Fruit fly (Drosophila melanogaster) whole organism, embryonic: ENCODE data around the gene CG1943.

Experiments
- B-H1 ChIP-seq: fragments of 200-800 bp; sonication (Bioruptor generic); IDR thresholded peaks from 3 replicates; pipeline ENCODE4 v1.3.6; 2022; ENCODE audit warnings: missing biosample characterization, missing genetic modification characterization
- BEAF-32 ChIP-seq: fragments of 200-800 bp; sonication (Bioruptor generic); optimal IDR thresholded peaks from 3 replicates; lab custom pipeline; 2017; ENCODE audit warnings: missing biosample characterization, missing genetic modification characterization, mild to moderate bottlenecking, moderate library complexity, missing genetic modification reagents
- C15 ChIP-seq: fragments of 200-800 bp; sonication (Bioruptor generic); IDR thresholded peaks from 3 replicates; pipeline ENCODE4 v1.3.6; 2022; ENCODE audit warnings: missing biosample characterization, missing genetic modification characterization
- CG10147 ChIP-seq: fragments of 200-800 bp; sonication (Bioruptor generic); optimal IDR thresholded peaks from 2 replicates; lab custom pipeline; 2019; ENCODE audit warnings: missing biosample characterization, mild to moderate bottlenecking, missing genetic modification characterization, moderate library complexity
- CG10321 ChIP-seq: fragments of 200-800 bp; sonication (Bioruptor generic); IDR thresholded peaks from 2 replicates; pipeline ENCODE4 v1.3.6; 2022; ENCODE audit warnings: missing biosample characterization, missing genetic modification characterization
- CG10979 ChIP-seq: fragments of 200-800 bp; sonication (Bioruptor generic); optimal IDR thresholded peaks from 2 replicates; lab custom pipeline; 2018; ENCODE audit warnings: missing biosample characterization, mild to moderate bottlenecking, missing genetic modification characterization, moderate library complexity
- CG11247 ChIP-seq: fragments of 200-800 bp; sonication (Bioruptor generic); IDR thresholded peaks from 2 replicates; pipeline ENCODE4 v1.3.6; 2022; ENCODE audit warnings: missing biosample characterization, missing genetic modification characterization
- CG11723 ChIP-seq: fragments of 200-800 bp; sonication (Bioruptor generic); optimal IDR thresholded peaks from 2 replicates; lab custom pipeline; 2017; ENCODE audit warnings: missing biosample characterization, mild to moderate bottlenecking, missing genetic modification characterization
- CG12155 ChIP-seq: fragments of 200-800 bp; sonication (Bioruptor generic); optimal IDR thresholded peaks from 3 replicates; lab custom pipeline; 2016; ENCODE audit warnings: missing biosample characterization, missing genetic modification characterization
- CG13123 ChIP-seq: fragments of 200-800 bp; sonication (Bioruptor generic); optimal IDR thresholded peaks from 2 replicates; lab custom pipeline; 2016; ENCODE audit warnings: missing biosample characterization, missing genetic modification characterization
- CG14667 ChIP-seq: fragments of 200-800 bp; sonication (Bioruptor generic); IDR thresholded peaks from 2 replicates; pipeline ENCODE4 v1.3.6; 2022; ENCODE audit warnings: missing biosample characterization, missing genetic modification characterization
- CG15073 ChIP-seq: fragments of 200-800 bp; sonication (Bioruptor generic); optimal IDR thresholded peaks from 2 replicates; lab custom pipeline; 2016; ENCODE audit warnings: missing biosample characterization, missing genetic modification characterization
- CG15269 ChIP-seq: fragments of 200-800 bp; sonication (Bioruptor generic); optimal IDR thresholded peaks from 2 replicates; lab custom pipeline; 2018; ENCODE audit warnings: missing biosample characterization, mild to moderate bottlenecking, missing genetic modification characterization, moderate library complexity
- CG16779 ChIP-seq: fragments of 200-800 bp; sonication (Bioruptor generic); IDR thresholded peaks from 2 replicates; pipeline ENCODE4 v1.3.6; 2022; ENCODE audit warnings: missing biosample characterization, missing genetic modification characterization
- CG17328 ChIP-seq: fragments of 200-800 bp; sonication (Bioruptor generic); IDR thresholded peaks from 2 replicates; pipeline ENCODE4 v1.3.6; 2022; ENCODE audit warnings: missing biosample characterization, missing genetic modification characterization
- CG2199 ChIP-seq: fragments of 200-800 bp; sonication (Bioruptor generic); IDR thresholded peaks from 3 replicates; pipeline ENCODE4 v1.3.6; 2022; ENCODE audit warnings: missing biosample characterization, missing genetic modification characterization
- CG2712 ChIP-seq: fragments of 200-800 bp; optimal IDR thresholded peaks from 3 replicates; lab custom pipeline; 2019; ENCODE audit warnings: missing biosample characterization, mild to moderate bottlenecking, missing genetic modification characterization, moderate library complexity
- CG33213 ChIP-seq: fragments of 200-800 bp; sonication (Bioruptor generic); optimal IDR thresholded peaks from 3 replicates; lab custom pipeline; 2016; ENCODE audit warnings: missing biosample characterization, missing genetic modification characterization
- CG3847 ChIP-seq: fragments of 200-800 bp; sonication (Bioruptor generic); IDR thresholded peaks from 2 replicates; pipeline ENCODE4 v1.3.6; 2022; ENCODE audit warnings: missing biosample characterization, missing genetic modification characterization
- CG4424 ChIP-seq: fragments of 200-800 bp; sonication (Bioruptor generic); optimal IDR thresholded peaks from 3 replicates; lab custom pipeline; 2016; ENCODE audit warnings: missing biosample characterization, missing genetic modification characterization
- CG6175 ChIP-seq: fragments of 200-800 bp; sonication (Bioruptor generic); IDR thresholded peaks from 3 replicates; pipeline ENCODE4 v1.3.6; 2022; ENCODE audit warnings: missing biosample characterization, missing genetic modification characterization
- CG8478 ChIP-seq: fragments of >200 bp; optimal IDR thresholded peaks from 2 replicates; lab custom pipeline; 2018
- CG8765 ChIP-seq: fragments of 200-800 bp; sonication (Bioruptor generic); IDR thresholded peaks from 2 replicates; pipeline ENCODE4 v1.3.6; 2022; ENCODE audit warnings: missing biosample characterization, missing genetic modification characterization
- CG9215 ChIP-seq: fragments of 200-800 bp; sonication (Bioruptor generic); IDR thresholded peaks from 2 replicates; pipeline ENCODE4 v1.3.6; 2022; ENCODE audit warnings: missing biosample characterization, missing genetic modification characterization
- CG9437 ChIP-seq: fragments of 200-800 bp; sonication (Bioruptor generic); optimal IDR thresholded peaks from 2 replicates; lab custom pipeline; 2018; ENCODE audit warnings: missing biosample characterization, mild to moderate bottlenecking, missing genetic modification characterization
- Camta ChIP-seq: fragments of 200-800 bp; sonication (Bioruptor generic); optimal IDR thresholded peaks from 2 replicates; lab custom pipeline; 2016; ENCODE audit warnings: missing biosample characterization, missing genetic modification characterization
- Dip2 ChIP-seq: fragments of 200-800 bp; sonication (Bioruptor generic); IDR thresholded peaks from 2 replicates; pipeline ENCODE4 v1.3.6; 2022; ENCODE audit warnings: missing biosample characterization, missing genetic modification characterization
- Dip3 ChIP-seq: fragments of 200-800 bp; sonication (Bioruptor generic); optimal IDR thresholded peaks from 3 replicates; lab custom pipeline; 2016; ENCODE audit warnings: missing biosample characterization, missing genetic modification characterization
- Doc3 ChIP-seq: fragments of 200-800 bp; sonication (Bioruptor generic); IDR thresholded peaks from 3 replicates; pipeline ENCODE4 v1.3.6; 2022; ENCODE audit warnings: missing biosample characterization, missing genetic modification characterization; ENCODE audit not compliant: partially characterized antibody
- Gsc ChIP-seq: fragments of 200-800 bp; sonication (Bioruptor generic); IDR thresholded peaks from 2 replicates; pipeline ENCODE4 v1.3.6; 2022; ENCODE audit warnings: missing biosample characterization, missing genetic modification characterization
- Hand ChIP-seq: fragments of 200-800 bp; sonication (Bioruptor generic); optimal IDR thresholded peaks from 2 replicates; lab custom pipeline; 2017; ENCODE audit warnings: mild to moderate bottlenecking, missing biosample characterization, missing genetic modification reagents, missing genetic modification characterization
- Rx ChIP-seq: fragments of 200-800 bp; sonication (Bioruptor generic); IDR thresholded peaks from 2 replicates; pipeline ENCODE4 v1.3.6; 2022; ENCODE audit warnings: missing biosample characterization, missing genetic modification characterization
- Scr ChIP-seq: fragments of 200-800 bp; sonication (Bioruptor generic); IDR thresholded peaks from 2 replicates; pipeline ENCODE4 v1.3.6; 2022; ENCODE audit warnings: missing biosample characterization, missing genetic modification characterization; ENCODE audit not compliant: partially characterized antibody
- Stat92E ChIP-seq, 3 experiments: fragments of >200 bp in 2 of 3; fragments of 200-800 bp in 1 of 3; sonication (Bioruptor generic) in 1 of 3; optimal IDR thresholded peaks; 2 replicates each; lab custom pipeline; 2017 to 2019; ENCODE audit warnings: missing biosample characterization in 3 of 3, missing genetic modification characterization in 3 of 3, mild to moderate bottlenecking in 1 of 3, moderate library complexity in 1 of 3
- TFAM ChIP-seq: fragments of 200-800 bp; sonication (Bioruptor generic); optimal IDR thresholded peaks from 2 replicates; lab custom pipeline; 2017; ENCODE audit warnings: missing biosample characterization, missing genetic modification characterization, inconsistent platforms
- ap ChIP-seq: fragments of 200-800 bp; sonication (Bioruptor generic); IDR thresholded peaks from 2 replicates; pipeline ENCODE4 v1.3.6; 2022; ENCODE audit warnings: missing biosample characterization, missing genetic modification characterization
- caup ChIP-seq: fragments of 200-800 bp; sonication (Bioruptor generic); optimal IDR thresholded peaks from 3 replicates; lab custom pipeline; 2017; ENCODE audit warnings: missing biosample characterization, mild to moderate bottlenecking, missing genetic modification characterization, moderate library complexity; ENCODE audit not compliant: severe bottlenecking
- eve ChIP-seq, 2 experiments: fragments of >200 bp; optimal IDR thresholded peaks; 2 replicates each; lab custom pipeline; 2017; ENCODE audit warnings: missing biosample characterization in 2 of 2, missing genetic modification characterization in 2 of 2
- hkb ChIP-seq, 2 experiments: fragments of 200-800 bp in 1 of 2; fragments of >200 bp in 1 of 2; sonication (Bioruptor generic) in 1 of 2; IDR thresholded peaks in 1 of 2; optimal IDR thresholded peaks in 1 of 2; 2 replicates each; pipeline versions ENCODE4 v1.3.6 to Lab custom; 2017 to 2022; ENCODE audit warnings: missing biosample characterization in 1 of 2, missing genetic modification characterization in 1 of 2
- jing ChIP-seq: fragments of 200-800 bp; sonication (Bioruptor generic); optimal IDR thresholded peaks from 2 replicates; lab custom pipeline; 2018; ENCODE audit warnings: missing biosample characterization, mild to moderate bottlenecking, missing genetic modification characterization
- knrl ChIP-seq: fragments of 200-800 bp; sonication (Bioruptor generic); IDR thresholded peaks from 3 replicates; pipeline ENCODE4 v1.3.6; 2022; ENCODE audit warnings: missing biosample characterization, missing genetic modification characterization; ENCODE audit not compliant: partially characterized antibody
- luna ChIP-seq: fragments of 200-800 bp; sonication (Bioruptor generic); optimal IDR thresholded peaks from 2 replicates; lab custom pipeline; 2016; ENCODE audit warnings: missing biosample characterization, missing genetic modification characterization
- nom ChIP-seq: fragments of 200-800 bp; sonication (Bioruptor generic); optimal IDR thresholded peaks from 2 replicates; lab custom pipeline; 2017; ENCODE audit warnings: missing biosample characterization, missing genetic modification characterization, mild to moderate bottlenecking, moderate library complexity, missing genetic modification reagents
- run ChIP-seq: fragments of 200-800 bp; sonication (Bioruptor generic); optimal IDR thresholded peaks from 3 replicates; lab custom pipeline; 2018; ENCODE audit warnings: missing biosample characterization, mild to moderate bottlenecking, missing genetic modification characterization
- sens ChIP-seq: fragments of 200-800 bp; sonication (Bioruptor generic); peaks from one replicate; lab custom pipeline; 2016; ENCODE audit warnings: missing biosample characterization, missing genetic modification characterization
- slbo ChIP-seq: fragments of 200-800 bp; sonication (Bioruptor generic); IDR thresholded peaks from 2 replicates; pipeline ENCODE4 v1.3.6; 2022; ENCODE audit warnings: missing biosample characterization, missing genetic modification characterization
- sna ChIP-seq: fragments of 200-800 bp; sonication (Bioruptor generic); IDR thresholded peaks from 2 replicates; pipeline ENCODE4 v1.3.6; 2022; ENCODE audit warnings: missing biosample characterization, missing genetic modification characterization; ENCODE audit not compliant: partially characterized antibody
- tio ChIP-seq: fragments of 200-800 bp; sonication (Bioruptor generic); optimal IDR thresholded peaks from 2 replicates; lab custom pipeline; 2017; ENCODE audit warnings: missing biosample characterization, missing genetic modification characterization, inconsistent platforms
- ttk ChIP-seq: fragments of 200-800 bp; sonication (Bioruptor generic); IDR thresholded peaks from 2 replicates; pipeline ENCODE4 v2.1.2; 2022; ENCODE audit warnings: missing biosample characterization, missing genetic modification characterization
- wek ChIP-seq: fragments of 200-800 bp; sonication (Bioruptor generic); optimal IDR thresholded peaks from 3 replicates; lab custom pipeline; 2018; ENCODE audit warnings: missing biosample characterization, mild to moderate bottlenecking, missing genetic modification characterization, moderate library complexity
- wor ChIP-seq: fragments of 200-800 bp; sonication (Bioruptor generic); IDR thresholded peaks from 2 replicates; pipeline ENCODE4 v1.3.6; 2022; ENCODE audit warnings: missing biosample characterization, missing genetic modification characterization
- zf30C ChIP-seq: fragments of 200-800 bp; sonication (Bioruptor generic); optimal IDR thresholded peaks from 3 replicates; lab custom pipeline; 2018; ENCODE audit warnings: missing biosample characterization, mild to moderate bottlenecking, missing genetic modification characterization

Gene CG1943

DNA sequence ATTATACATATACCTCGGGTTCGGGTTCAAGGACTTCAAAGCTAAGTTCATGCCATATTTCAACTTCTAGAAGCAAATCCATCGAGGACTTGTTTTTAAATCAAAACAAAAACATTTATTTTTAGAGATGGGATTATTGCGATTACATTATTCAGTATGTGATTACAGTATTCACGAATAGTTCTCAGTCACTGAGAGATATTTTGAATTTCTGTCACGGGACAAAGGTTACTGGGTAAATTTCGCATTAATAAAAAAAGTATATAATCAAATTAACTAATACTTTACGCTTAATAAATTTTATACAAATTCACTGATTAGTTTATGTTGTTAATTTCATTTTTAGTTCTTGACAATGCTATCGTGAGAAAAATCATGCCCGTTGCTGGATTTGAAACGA lies 18.9 kb downstream of the CG1943 start (continued):
- TF ChIP-seq CG12155 (GFP tag; lab: Kevin White, UChicago) (no peak), CG3847 (no peak), zf30C (GFP tag; lab: Kevin White, UChicago) (no peak), CG2199 (no peak), hkb (optimal IDR thresholded peaks at IDR 0.05; lab: Kevin White, UChicago) (no peak), hkb (GFP tag; IDR thresholded peaks at IDR 0.05; lab: Robert Waterston, UW) (0 out of 2 replicates have a peak, but pooled peaks have one; percentile 14), sens (peak; percentile 80), nom (GFP tag; lab: Kevin White, UChicago) (peak; percentile 23), CG4424 (GFP tag; lab: Kevin White, UChicago) (no peak), CG11247 (GFP tag; lab: Robert Waterston, UW) (no peak), Rx (GFP tag; lab: Robert Waterston, UW) (no peak), CG11723 (GFP tag; lab: Kevin White, UChicago) (no peak), CG13123 (GFP tag; lab: Kevin White, UChicago) (no peak), CG14667 (GFP tag; lab: Robert Waterston, UW) (no peak), run (tag; lab: Kevin White, UChicago) (no peak), eve (GFP tag; optimal IDR thresholded peaks at IDR 0.05; lab: Kevin White, UChicago) (no peak), CG16779 (no peak), ap (GFP tag; lab: Robert Waterston, UW) (no peak), Hand (no peak), BEAF-32 (GFP tag; lab: Kevin White, UChicago) (peak; percentile 52), ttk (no peak), slbo (GFP tag; lab: Robert Waterston, UW) (peak; percentile 61), CG10979 (tag; lab: Kevin White, UChicago) (peak; percentile 22), CG10321 (no peak), wor (no peak), Gsc (no peak), knrl (GFP tag; lab: Robert Waterston, UW) (no peak), Stat92E (GFP tag; optimal IDR thresholded peaks at IDR 0.05; lab: Kevin White, UChicago) (no peak), Doc3 (GFP tag; lab: Robert Waterston, UW) (no peak), CG17328 (GFP tag; lab: Robert Waterston, UW) (no peak), CG15073 (GFP tag; lab: Kevin White, UChicago) (no peak), CG9215 (GFP tag; lab: Robert Waterston, UW) (peak; percentile 16; the same call in 1 of the 2 replicates), sna (GFP tag; lab: Robert Waterston, UW) (no peak), Scr (peak; percentile 45), Dip3 (GFP tag; lab: Kevin White, UChicago) (no peak), CG8765 (GFP tag; lab: Robert Waterston, UW) (no peak), wek (no peak), tio (GFP tag; lab: Kevin White, UChicago) (no peak), B-H1 (GFP tag; lab: Robert Waterston, UW) (no peak), CG33213 (GFP tag; lab: Kevin White, UChicago) (no peak), CG6175 (GFP tag; lab: Robert Waterston, UW) (no peak), luna (GFP tag; lab: Kevin White, UChicago) (no peak), jing (GFP tag; lab: Kevin White, UChicago) (no peak), Camta (GFP tag; lab: Kevin White, UChicago) (no peak), Dip2 (GFP tag; lab: Robert Waterston, UW) (no peak), CG2712 (peak; percentile 44), CG8478 (lab: Kevin White, UChicago) (no peak), CG15269 (tag; lab: Kevin White, UChicago) (no peak), C15 (GFP tag; lab: Robert Waterston, UW) (no peak), CG9437 (GFP tag; lab: Kevin White, UChicago) (no peak), caup (GFP tag; lab: Kevin White, UChicago) (no peak), TFAM (no peak), CG10147 (GFP tag; lab: Kevin White, UChicago) (no peak)
